Worm (Caenorhabditis elegans) whole organism, L4 larva: ENCODE results near the gene ptp-5.2.
"Not testable (repeated sequence)": the region's sequence is repeated elsewhere in the genome, so short reads cannot be mapped to it uniquely, and the experiment has no call there.

Experiments
- D1046.2 ChIP-seq: fragments of 200-800 bp; sonication (Bioruptor generic); IDR thresholded peaks from 2 replicates; pipeline ENCODE4 v1.3.6; 2022; ENCODE audit warnings: missing genetic modification characterization, missing compliant biosample characterization
- F37D6.2 ChIP-seq: sonication (generic microtip); optimal IDR thresholded peaks from 2 replicates; lab custom pipeline; 2016; ENCODE audit warnings: mild to moderate bottlenecking, missing genetic modification characterization, missing compliant biosample characterization
- F49E8.2 ChIP-seq: sonication (generic microtip); optimal IDR thresholded peaks from 2 replicates; lab custom pipeline; 2016; ENCODE audit warnings: missing compliant biosample characterization, mild to moderate bottlenecking, missing genetic modification characterization, borderline replicate concordance
- R02D3.7 ChIP-seq: fragments of 150-350 bp; sonication (generic microtip); optimal IDR thresholded peaks from 3 replicates; lab custom pipeline; 2014; ENCODE audit warnings: missing biosample characterization, missing genetic modification characterization
- ZK337.2 ChIP-seq: fragments of 200-800 bp; sonication (Bioruptor generic); IDR thresholded peaks from 2 replicates; pipeline ENCODE4 v1.3.6; 2022; ENCODE audit warnings: missing genetic modification reagents, missing genetic modification characterization, missing compliant biosample characterization
- aha-1 ChIP-seq: fragments of 150-350 bp; peaks from one replicate; lab custom pipeline; 2014; ENCODE audit warnings: missing biosample characterization, missing genetic modification characterization
- attf-4 ChIP-seq: sonication (generic microtip); optimal IDR thresholded peaks from 3 replicates; lab custom pipeline; 2017; ENCODE audit warnings: missing biosample characterization, missing genetic modification characterization
- ceh-32 ChIP-seq: sonication (generic microtip); optimal IDR thresholded peaks from 2 replicates; lab custom pipeline; 2016; ENCODE audit warnings: mild to moderate bottlenecking, missing genetic modification characterization, missing compliant biosample characterization; ENCODE audit not compliant: poor library complexity
- ceh-44 ChIP-seq: fragments of 200-800 bp; sonication (Bioruptor generic); IDR thresholded peaks from 2 replicates; pipeline ENCODE4 v1.3.6; 2022; ENCODE audit warnings: missing genetic modification reagents, missing genetic modification characterization, missing compliant biosample characterization
- ctbp-1 ChIP-seq: fragments of 200-800 bp; sonication (Bioruptor generic); IDR thresholded peaks from 2 replicates; pipeline ENCODE4 v1.3.6; 2022; ENCODE audit warnings: missing genetic modification reagents, missing genetic modification characterization, missing compliant biosample characterization
- daf-12 ChIP-seq: fragments of 150-350 bp; optimal IDR thresholded peaks from 2 replicates; lab custom pipeline; 2014; ENCODE audit warnings: missing biosample characterization, missing genetic modification reagents, missing genetic modification characterization
- daf-16 ChIP-seq, 3 experiments: sonication (generic microtip); optimal IDR thresholded peaks; 2 replicates each; lab custom pipeline; 2016 to 2017; ENCODE audit warnings: missing genetic modification characterization in 3 of 3, missing genetic modification reagents in 3 of 3, mild to moderate bottlenecking in 2 of 3, missing compliant biosample characterization in 2 of 3, missing biosample characterization in 1 of 3, moderate library complexity in 1 of 3
- daf-19 ChIP-seq: fragments of 200-800 bp; sonication (Bioruptor generic); conservative IDR thresholded peaks from 2 replicates; pipeline ENCODE4 v1.3.6; 2022; ENCODE audit warnings: missing genetic modification characterization, missing compliant biosample characterization
- daf-8 ChIP-seq: fragments of 200-800 bp; sonication (Bioruptor generic); IDR thresholded peaks from 2 replicates; pipeline ENCODE4 v1.3.6; 2022; ENCODE audit warnings: missing genetic modification characterization, missing compliant biosample characterization
- dmd-6 ChIP-seq: fragments of 200-800 bp; sonication (Bioruptor generic); IDR thresholded peaks from 2 replicates; pipeline ENCODE4 v1.3.6; 2022; ENCODE audit warnings: missing genetic modification reagents, missing genetic modification characterization, missing compliant biosample characterization
- dve-1 ChIP-seq: sonication (generic microtip); optimal IDR thresholded peaks from 2 replicates; lab custom pipeline; 2017; ENCODE audit warnings: antibody characterized with exemption, mild to moderate bottlenecking, missing genetic modification characterization, missing compliant biosample characterization; ENCODE audit not compliant: insufficient read depth
- hif-1 ChIP-seq, 2 experiments: sonication (generic microtip); optimal IDR thresholded peaks; 2 replicates each; lab custom pipeline; 2016 to 2017; ENCODE audit warnings: missing compliant biosample characterization in 2 of 2, missing genetic modification characterization in 2 of 2, missing genetic modification reagents in 2 of 2, missing genotype in 2 of 2, mild to moderate bottlenecking in 1 of 2
- hlh-11 ChIP-seq: fragments of 200-800 bp; sonication (Bioruptor generic); optimal IDR thresholded peaks from 2 replicates; lab custom pipeline; 2018; ENCODE audit warnings: mild to moderate bottlenecking, missing genetic modification characterization, missing compliant biosample characterization
- hmg-1.1 ChIP-seq: fragments of 200-800 bp; sonication (Bioruptor generic); IDR thresholded peaks from 2 replicates; pipeline ENCODE4 v1.3.6; 2022; ENCODE audit warnings: missing genetic modification reagents, missing genetic modification characterization, missing compliant biosample characterization
- lin-1 ChIP-seq: fragments of 200-800 bp; sonication (Bioruptor generic); IDR thresholded peaks from 2 replicates; pipeline ENCODE4 v1.3.6; 2022; ENCODE audit warnings: missing genetic modification reagents, missing genetic modification characterization, missing compliant biosample characterization
- lin-13 ChIP-seq: fragments of 150-350 bp; optimal IDR thresholded peaks from 2 replicates; lab custom pipeline; 2014; ENCODE audit warnings: missing biosample characterization, missing genetic modification reagents, missing genetic modification characterization
- lin-29 ChIP-seq: fragments of 200-800 bp; sonication (Bioruptor generic); IDR thresholded peaks from 2 replicates; pipeline ENCODE4 v1.3.6; 2022; ENCODE audit warnings: missing genetic modification reagents, missing genetic modification characterization, missing compliant biosample characterization
- lin-38 ChIP-seq: fragments of 200-800 bp; sonication (Bioruptor generic); IDR thresholded peaks from 2 replicates; pipeline ENCODE4 v1.3.6; 2022; ENCODE audit warnings: missing genetic modification reagents, missing genetic modification characterization, missing compliant biosample characterization
- lsy-2 ChIP-seq, 2 experiments: fragments of 150-350 bp in 1 of 2; sonication (generic microtip) in 1 of 2; optimal IDR thresholded peaks; 2 replicates each; lab custom pipeline; 2014 to 2017; ENCODE audit warnings: missing biosample characterization in 2 of 2, missing genetic modification characterization in 2 of 2
- madf-9 ChIP-seq: fragments of 200-800 bp; sonication (Bioruptor generic); conservative IDR thresholded peaks from 2 replicates; pipeline ENCODE4 v1.3.6; 2022; ENCODE audit warnings: missing genetic modification reagents, missing genetic modification characterization, missing compliant biosample characterization
- mdl-1 ChIP-seq, 2 experiments: fragments of 150-350 bp in 1 of 2; sonication (generic microtip) in 1 of 2; optimal IDR thresholded peaks; 2 replicates each; lab custom pipeline; 2014 to 2017; ENCODE audit warnings: missing biosample characterization in 2 of 2, missing genetic modification characterization in 2 of 2
- mdt-29 ChIP-seq: fragments of 200-800 bp; sonication (Bioruptor generic); IDR thresholded peaks from 2 replicates; pipeline ENCODE4 v1.3.6; 2022; ENCODE audit warnings: missing genetic modification reagents, missing genetic modification characterization, missing compliant biosample characterization
- mep-1 ChIP-seq: fragments of 150-350 bp; sonication (generic microtip); optimal IDR thresholded peaks from 3 replicates; lab custom pipeline; 2014; ENCODE audit warnings: missing biosample characterization, missing genetic modification characterization
- mes-2 ChIP-seq: sonication (generic microtip); optimal IDR thresholded peaks from 2 replicates; lab custom pipeline; 2016; ENCODE audit warnings: missing genotype, mild to moderate bottlenecking, missing genetic modification characterization, missing compliant biosample characterization; ENCODE audit not compliant: poor library complexity, severe bottlenecking
- mxl-2 ChIP-seq: fragments of 200-800 bp; sonication (Bioruptor generic); conservative IDR thresholded peaks from 2 replicates; pipeline ENCODE4 v1.3.6; 2022; ENCODE audit warnings: missing genetic modification reagents, missing genetic modification characterization, missing compliant biosample characterization
- mxl-3 ChIP-seq: fragments of 200-800 bp; sonication (Bioruptor generic); optimal IDR thresholded peaks from 2 replicates; lab custom pipeline; 2018; ENCODE audit warnings: mild to moderate bottlenecking, missing genetic modification characterization, missing compliant biosample characterization
- nhr-102 ChIP-seq: sonication (generic microtip); optimal IDR thresholded peaks from 2 replicates; lab custom pipeline; 2016; ENCODE audit warnings: mild to moderate bottlenecking, missing genetic modification characterization, moderate library complexity, missing compliant biosample characterization
- nhr-11 ChIP-seq: fragments of 150-350 bp; optimal IDR thresholded peaks from 2 replicates; lab custom pipeline; 2014; ENCODE audit warnings: missing biosample characterization, missing genetic modification characterization
- nhr-111 ChIP-seq: fragments of 200-800 bp; sonication (Bioruptor generic); optimal IDR thresholded peaks from 2 replicates; lab custom pipeline; 2018; ENCODE audit warnings: mild to moderate bottlenecking, missing genetic modification characterization, missing compliant biosample characterization
- nhr-28 ChIP-seq: fragments of 150-350 bp; optimal IDR thresholded peaks from 2 replicates; lab custom pipeline; 2014; ENCODE audit warnings: missing biosample characterization, missing genetic modification characterization
- pha-4 ChIP-seq, 2 experiments: fragments of 150-350 bp in 1 of 2; fragments of 200-800 bp in 1 of 2; sonication (Bioruptor generic) in 1 of 2; IDR thresholded peaks in 1 of 2; optimal IDR thresholded peaks in 1 of 2; 2 replicates each; pipeline versions ENCODE4 v1.3.6 to Lab custom; 2014 to 2022; ENCODE audit warnings: missing genetic modification characterization in 2 of 2, missing genetic modification reagents in 2 of 2, missing biosample characterization in 1 of 2, missing compliant biosample characterization in 1 of 2
- saeg-2 ChIP-seq: fragments of 200-800 bp; sonication (Bioruptor generic); IDR thresholded peaks from 2 replicates; pipeline ENCODE4 v1.3.6; 2022; ENCODE audit warnings: missing genetic modification reagents, missing genetic modification characterization, missing compliant biosample characterization
- snpc-1.2 ChIP-seq: fragments of 200-800 bp; sonication (Bioruptor generic); IDR thresholded peaks from 2 replicates; pipeline ENCODE4 v1.3.6; 2022; ENCODE audit warnings: missing genetic modification reagents, missing genetic modification characterization, missing compliant biosample characterization
- snpc-4 ChIP-seq: fragments of 150-350 bp; optimal IDR thresholded peaks from 2 replicates; lab custom pipeline; 2014; ENCODE audit warnings: missing biosample characterization, missing genetic modification characterization
- spr-3 ChIP-seq: fragments of 200-800 bp; sonication (Bioruptor generic); optimal IDR thresholded peaks from 2 replicates; lab custom pipeline; 2018; ENCODE audit warnings: mild to moderate bottlenecking, missing genetic modification characterization, missing compliant biosample characterization
- unc-130 ChIP-seq: sonication (generic microtip); optimal IDR thresholded peaks from 2 replicates; lab custom pipeline; 2016; ENCODE audit warnings: missing genetic modification reagents, missing genetic modification characterization, missing compliant biosample characterization
- unc-62 ChIP-seq, 3 experiments: fragments of 150-350 bp in 1 of 3; sonication (generic microtip); optimal IDR thresholded peaks in 2 of 3; peaks in 1 of 3; 1 replicate in 1 of 3; 2 replicates in 2 of 3; lab custom pipeline; 2014 to 2017; ENCODE audit warnings: missing biosample characterization in 3 of 3, missing genetic modification characterization in 3 of 3, missing genetic modification reagents in 3 of 3, missing genotype in 1 of 3

Gene ptp-5.2

ce11 chrIV:14764719-14765173, 4.0 kb upstream of the ptp-5.2 start (continued):
- TF ChIP-seq mdl-1 (tag; optimal IDR thresholded peaks at IDR 0.05; lab: Kevin White, UChicago) = no peak
- TF ChIP-seq attf-4 (tag; lab: Kevin White, UChicago) = no peak
- 0 out of 2 replicates have a peak, but pooled peaks have one; percentile 5 for TF ChIP-seq ceh-44 (GFP tag; lab: Robert Waterston, UW)
- no peak for TF ChIP-seq D1046.2 (GFP tag; lab: Robert Waterston, UW)
- TF ChIP-seq snpc-4 (tag; lab: Kevin White, UChicago) = peak; percentile 36
- 0 out of 2 replicates have a peak, but pooled peaks have one; percentile 30 for TF ChIP-seq ZK337.2 (GFP tag; lab: Robert Waterston, UW)
- TF ChIP-seq F49E8.2 = peak; percentile 97
- TF ChIP-seq lin-29 (GFP tag; lab: Robert Waterston, UW) = no peak
- peak; percentile 48 for TF ChIP-seq pha-4 (GFP tag; IDR thresholded peaks at IDR 0.05; lab: Robert Waterston, UW)
- TF ChIP-seq pha-4 (tag; optimal IDR thresholded peaks at IDR 0.05; lab: Kevin White, UChicago) = no peak
- peak; percentile 90 for TF ChIP-seq mdt-29
- no peak for TF ChIP-seq daf-19
- TF ChIP-seq aha-1 (tag; lab: Kevin White, UChicago) = peak; percentile 66
- no peak for TF ChIP-seq lin-13 (GFP tag; lab: Kevin White, UChicago)
- no peak for TF ChIP-seq nhr-11 (tag; lab: Kevin White, UChicago)
- 0 out of 2 replicates have a peak, but pooled peaks have one; percentile 5 for TF ChIP-seq dmd-6
- TF ChIP-seq mes-2 (tag; lab: Kevin White, UChicago) = peak; percentile 8
- no peak for TF ChIP-seq lin-1
- TF ChIP-seq unc-130 = peak; percentile 75

- TF ChIP-seq F37D6.2 (no peak), daf-16 (GFP tag; optimal IDR thresholded peaks at IDR 0.05; lab: Kevin White, UChicago) (no peak), daf-16 (tag; optimal IDR thresholded peaks at IDR 0.05; lab: Kevin White, UChicago) (peak; percentile 23), nhr-102 (tag; lab: Kevin White, UChicago) (no peak), mxl-2 (GFP tag; lab: Robert Waterston, UW) (no peak), ceh-44 (GFP tag; lab: Robert Waterston, UW) (no peak), mxl-3 (no peak), spr-3 (GFP tag; lab: Kevin White, UChicago) (no peak), daf-8 (GFP tag; lab: Robert Waterston, UW) (no peak), R02D3.7 (tag; lab: Kevin White, UChicago) (no peak), nhr-111 (GFP tag; lab: Kevin White, UChicago) (no peak), hlh-11 (no peak), ceh-32 (no peak), snpc-1.2 (GFP tag; lab: Robert Waterston, UW) (no peak), daf-12 (tag; lab: Kevin White, UChicago) (no peak), aha-1 (tag; lab: Kevin White, UChicago) (peak; percentile 86)
Observed at ce11 chrIV:14763938-14764718, 3.4 kb upstream of the ptp-5.2 start.

ce11 chrIV:14763348-14763747, 2.6 kb upstream of the ptp-5.2 start:
- TF ChIP-seq lin-38 (GFP tag; lab: Robert Waterston, UW) (peak; percentile 51), lsy-2 (tag; optimal IDR thresholded peaks at IDR 0.05; lab: Kevin White, UChicago) (peak in 1 of 2 experiments; percentile 40), dve-1 (tag; lab: Kevin White, UChicago) (peak; percentile 62), ctbp-1 (GFP tag; lab: Robert Waterston, UW) (0 out of 2 replicates have a peak, but pooled peaks have one; percentile 18), hlh-11 (peak; percentile 80), dmd-6 (peak; percentile 66), daf-19 (0 out of 2 replicates have a peak, but pooled peaks have one; percentile 43), mxl-3 (peak; percentile 69), mep-1 (tag; lab: Kevin White, UChicago) (peak; percentile 36), mxl-2 (GFP tag; lab: Robert Waterston, UW) (0 out of 2 replicates have a peak, but pooled peaks have one; percentile 44), nhr-28 (tag; lab: Kevin White, UChicago) (peak; percentile 33), unc-62 (GFP tag; optimal IDR thresholded peaks at IDR 0.05 in 1 of 2; lab: Kevin White, UChicago) (peak in 1 of 2 experiments; percentile 96), mdl-1 (tag; optimal IDR thresholded peaks at IDR 0.05; lab: Kevin White, UChicago) (peak; percentile 51 to 90), hif-1 (tag; optimal IDR thresholded peaks at IDR 0.05; lab: Kevin White, UChicago) (peak in 1 of 2 experiments; percentile 17), madf-9 (GFP tag; lab: Robert Waterston, UW) (0 out of 2 replicates have a peak, but pooled peaks have one; percentile 25), nhr-11 (tag; lab: Kevin White, UChicago) (peak; percentile 39), saeg-2 (GFP tag; lab: Robert Waterston, UW) (0 out of 2 replicates have a peak, but pooled peaks have one; percentile 44), hmg-1.1 (peak; percentile 84; the same call in 1 of the 2 replicates)
- not testable (repeated sequence) for TF ChIP-seq unc-62 (tag; optimal IDR thresholded peaks at IDR 0.05; lab: Kevin White, UChicago)
